Worm (Caenorhabditis elegans): ENCODE data around the gene B0252.5.

Gene B0252.5

ce11 chrII:6928416-6928815, 9.7 kb upstream of the B0252.5 start, which contains the start of gene flcn-1 (continued):
- TF ChIP-seq ztf-4 (tag; optimal IDR thresholded peaks at IDR 0.05) (no peak), nhr-237 (tag; optimal IDR thresholded peaks at IDR 0.05) (no peak), nhr-11 (tag; optimal IDR thresholded peaks at IDR 0.05) (no peak), unc-30 (tag; optimal IDR thresholded peaks at IDR 0.05) (no peak), C04F5.9 (tag; optimal IDR thresholded peaks at IDR 0.05) (peak; percentile 68), nhr-28 (tag; optimal IDR thresholded peaks at IDR 0.05) (no peak), zag-1 (tag; optimal IDR thresholded peaks at IDR 0.05) (no peak), lin-13 (GFP tag; optimal IDR thresholded peaks at IDR 0.05) (peak; percentile 29), sup-37 (GFP tag; optimal IDR thresholded peaks at IDR 0.05) (no peak)

ce11 chrII:6927603-6928002, 8.9 kb upstream of the B0252.5 start, which contains the start of gene F22D3.4:
TSS of gene F22D3.4 (minus strand) at chrII:6927603.
- TF ChIP-seq pag-3 (tag; optimal IDR thresholded peaks at IDR 0.05; ENCODE audit: borderline replicate concordance, insufficient read depth) (no peak), blmp-1 (tag; optimal IDR thresholded peaks at IDR 0.05) (peak; percentile 14), xbp-1 (tag; optimal IDR thresholded peaks at IDR 0.05) (no peak), lin-35 (GFP tag; optimal IDR thresholded peaks at IDR 0.05) (peak in 1 of 2 experiments; percentile 30), mef-2 (tag; optimal IDR thresholded peaks at IDR 0.05) (no peak), nhr-28 (tag; optimal IDR thresholded peaks at IDR 0.05) (no peak), rnt-1 (tag; optimal IDR thresholded peaks at IDR 0.05) (no peak), hlh-17 (GFP tag; optimal IDR thresholded peaks at IDR 0.05; ENCODE audit: borderline replicate concordance) (no peak), ets-5 (GFP tag; IDR thresholded peaks at IDR 0.05) (no peak), efl-1 (optimal IDR thresholded peaks at IDR 0.05) (no peak), efl-1 (GFP tag; optimal IDR thresholded peaks at IDR 0.05 in 1 of 2) (no peak)

ce11 chrII:6927034-6927433, 8.4 kb upstream of the B0252.5 start:
- no peak for TF ChIP-seq C34B4.2 (tag; optimal IDR thresholded peaks at IDR 0.05)
- no peak for TF ChIP-seq mef-2 (tag; optimal IDR thresholded peaks at IDR 0.05)
- TF ChIP-seq elt-3 (tag; optimal IDR thresholded peaks at IDR 0.05), result no peak
- peak in 1 of 2 experiments; percentile 10 for TF ChIP-seq ztf-11 (tag; optimal IDR thresholded peaks at IDR 0.05)
- no peak for TF ChIP-seq nhr-90 (tag; optimal IDR thresholded peaks at IDR 0.05; ENCODE audit: poor library complexity)
- TF ChIP-seq elt-2 (tag; optimal IDR thresholded peaks at IDR 0.05), result no peak
- no peak for TF ChIP-seq pqm-1 (tag; optimal IDR thresholded peaks at IDR 0.05)
- peak; percentile 33 for TF ChIP-seq hlh-4 (tag; optimal IDR thresholded peaks at IDR 0.05)
- no peak for TF ChIP-seq snu-23 (GFP tag; optimal IDR thresholded peaks at IDR 0.05)

- no peak for TF ChIP-seq lin-15B (tag; optimal IDR thresholded peaks at IDR 0.05)
- peak; percentile 59 for TF ChIP-seq nhr-20 (tag; optimal IDR thresholded peaks at IDR 0.05)
- no peak for TF ChIP-seq F16B12.6 (tag; optimal IDR thresholded peaks at IDR 0.05)
- TF ChIP-seq zip-4 (GFP tag; optimal IDR thresholded peaks at IDR 0.05), result no peak
- no peak for TF ChIP-seq sup-37 (GFP tag; optimal IDR thresholded peaks at IDR 0.05)
- TF ChIP-seq C04F5.9 (tag; optimal IDR thresholded peaks at IDR 0.05), result peak; percentile 13
- TF ChIP-seq unc-30 (tag; optimal IDR thresholded peaks at IDR 0.05), result no peak
- peak; percentile 26 to 77 for TF ChIP-seq lsy-2 (tag; optimal IDR thresholded peaks at IDR 0.05)
- TF ChIP-seq zag-1 (tag; optimal IDR thresholded peaks at IDR 0.05), result no peak
- peak; percentile 59 to 74 for TF ChIP-seq efl-1 (optimal IDR thresholded peaks at IDR 0.05)
- peak; percentile 39 to 93 for TF ChIP-seq efl-1 (GFP tag; optimal IDR thresholded peaks at IDR 0.05 in 1 of 2)
- no peak for TF ChIP-seq ces-1 (GFP tag; optimal IDR thresholded peaks at IDR 0.05)
- TF ChIP-seq ceh-90 (tag; optimal IDR thresholded peaks at IDR 0.05), result no peak
- peak; percentile 56 for TF ChIP-seq nhr-47 (tag; optimal IDR thresholded peaks at IDR 0.05)
- peak; percentile 40 for TF ChIP-seq xbp-1 (tag; optimal IDR thresholded peaks at IDR 0.05)
- peak; percentile 71 for TF ChIP-seq nhr-85 (tag)
- TF ChIP-seq pqm-1 (tag; optimal IDR thresholded peaks at IDR 0.05), result no peak
- TF ChIP-seq fkh-4 (tag; optimal IDR thresholded peaks at IDR 0.05; ENCODE audit: borderline replicate concordance), result no peak
- peak; percentile 35 for TF ChIP-seq elt-2 (tag; optimal IDR thresholded peaks at IDR 0.05)
- TF ChIP-seq sptf-1 (tag; optimal IDR thresholded peaks at IDR 0.05), result no peak
- no peak for TF ChIP-seq mab-9 (GFP tag; IDR thresholded peaks at IDR 0.05)
- TF ChIP-seq hlh-4 (tag; optimal IDR thresholded peaks at IDR 0.05), result no peak
- TF ChIP-seq nhr-12 (tag; optimal IDR thresholded peaks at IDR 0.05), result no peak
- TF ChIP-seq efl-3 (GFP tag; optimal IDR thresholded peaks at IDR 0.05), result no peak
- TF ChIP-seq nhr-19 (GFP tag; conservative IDR thresholded peaks at IDR 0.05), result peak; percentile 43
- TF ChIP-seq ama-1 (optimal IDR thresholded peaks at IDR 0.05), result peak; percentile 21
- no peak for TF ChIP-seq dsc-1 (tag; optimal IDR thresholded peaks at IDR 0.05)
- peak; percentile 29 to 51 (median 32) for TF ChIP-seq dpl-1 (GFP tag; optimal IDR thresholded peaks at IDR 0.05)
- TF ChIP-seq ztf-4 (tag; optimal IDR thresholded peaks at IDR 0.05), result no peak
- peak; percentile 50 for TF ChIP-seq nhr-90 (tag; optimal IDR thresholded peaks at IDR 0.05; ENCODE audit: poor library complexity)
- TF ChIP-seq unc-98 (GFP tag; IDR thresholded peaks at IDR 0.05), result no peak
- TF ChIP-seq nhr-77 (tag; optimal IDR thresholded peaks at IDR 0.05), result peak; percentile 56
Observed at ce11 chrII:6926488-6926887, 7.8 kb upstream of the B0252.5 start.

Data from whole organism, L1 larva.